Fruit fly (Drosophila melanogaster) S2 (cell line): Measurements from ENCODE around the gene CG31100.

Source experiments
- CG8478 ChIP-seq: fragments of >200 bp; optimal IDR thresholded peaks from 2 replicates; lab custom pipeline; 2018
- CTCF ChIP-seq, 2 experiments: fragments of >200 bp; optimal IDR thresholded peaks; 2 replicates each; lab custom pipeline; 2018

DNA sequence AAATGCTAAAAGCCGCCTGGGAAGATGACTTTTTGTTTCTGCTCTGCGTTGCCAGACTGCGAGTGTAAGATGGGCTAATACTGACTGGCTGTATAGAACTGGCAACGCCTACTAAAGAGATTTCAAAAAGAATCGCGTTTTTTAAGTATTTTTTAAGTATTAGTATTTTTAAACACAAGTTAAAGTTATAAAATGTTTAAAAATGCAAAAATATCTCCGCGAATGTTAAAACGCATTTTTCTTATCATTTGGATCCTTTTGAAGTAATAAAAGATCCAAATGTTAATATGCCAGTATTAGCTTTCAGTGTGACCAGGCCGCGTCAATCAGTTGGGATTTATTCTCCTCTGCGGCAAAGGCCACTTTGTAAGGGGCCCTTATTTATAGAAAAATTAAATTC, 2.7 kb upstream of the CG31100 start, which contains the start of the genes Prosbeta3 and Iru:
- TF ChIP-seq CG8478 (no peak), CTCF (optimal IDR thresholded peaks at IDR 0.05; lab: Kevin White, UChicago) (no peak)
